Fruit fly (Drosophila melanogaster) whole organism, pupa: Measurements from ENCODE around the gene robo2.

Source experiments
- CG10348 ChIP-seq: fragments of 200-800 bp; sonication (Bioruptor generic); IDR thresholded peaks from 2 replicates; pipeline ENCODE4 v1.3.6; 2022; ENCODE audit warnings: missing biosample characterization, missing genetic modification characterization
- CG12605 ChIP-seq: fragments of 200-800 bp; sonication (Bioruptor generic); IDR thresholded peaks from 2 replicates; pipeline ENCODE4 v1.3.6; 2022; ENCODE audit warnings: missing biosample characterization, missing genetic modification characterization
- CG13204 ChIP-seq: fragments of 200-800 bp; sonication (Bioruptor generic); optimal IDR thresholded peaks from 2 replicates; lab custom pipeline; 2018; ENCODE audit warnings: missing biosample characterization, mild to moderate bottlenecking, missing genetic modification characterization, moderate library complexity
- CG14655 ChIP-seq: fragments of 200-800 bp; sonication (Bioruptor generic); optimal IDR thresholded peaks from 3 replicates; lab custom pipeline; 2017; ENCODE audit warnings: mild to moderate bottlenecking, missing biosample characterization, missing genetic modification reagents, missing genetic modification characterization
- CG15710 ChIP-seq: fragments of 200-800 bp; sonication (Bioruptor generic); optimal IDR thresholded peaks from 2 replicates; lab custom pipeline; 2018; ENCODE audit warnings: missing biosample characterization, mild to moderate bottlenecking, missing genetic modification characterization, moderate library complexity
- CG17806 ChIP-seq: fragments of 200-800 bp; sonication (Bioruptor generic); optimal IDR thresholded peaks from 2 replicates; lab custom pipeline; 2018; ENCODE audit warnings: missing biosample characterization, mild to moderate bottlenecking, missing genetic modification characterization, moderate library complexity
- CG32121 ChIP-seq: fragments of 200-800 bp; sonication (Bioruptor generic); IDR thresholded peaks from 2 replicates; pipeline ENCODE4 v1.3.6; 2022; ENCODE audit warnings: missing biosample characterization, missing genetic modification characterization
- CG34367 ChIP-seq: fragments of 200-800 bp; sonication (Bioruptor generic); optimal IDR thresholded peaks from 2 replicates; lab custom pipeline; 2018; ENCODE audit warnings: missing biosample characterization, mild to moderate bottlenecking, missing genetic modification characterization
- CG4496 ChIP-seq: fragments of 200-800 bp; sonication (Bioruptor generic); IDR thresholded peaks from 3 replicates; pipeline ENCODE4 v1.3.6; 2022; ENCODE audit warnings: missing biosample characterization, missing genetic modification characterization
- CG8159 ChIP-seq: fragments of 200-800 bp; sonication (Bioruptor generic); optimal IDR thresholded peaks from 3 replicates; lab custom pipeline; 2018; ENCODE audit warnings: missing biosample characterization, mild to moderate bottlenecking, missing genetic modification characterization, moderate library complexity
- CG8301 ChIP-seq: fragments of 200-800 bp; sonication (Bioruptor generic); optimal IDR thresholded peaks from 2 replicates; lab custom pipeline; 2018; ENCODE audit warnings: missing biosample characterization, mild to moderate bottlenecking, missing genetic modification characterization
- CG9948 ChIP-seq: fragments of 200-800 bp; sonication (Bioruptor generic); optimal IDR thresholded peaks from 2 replicates; lab custom pipeline; 2018; ENCODE audit warnings: missing biosample characterization, mild to moderate bottlenecking, missing genetic modification characterization, moderate library complexity
- D1 ChIP-seq: fragments of 200-800 bp; sonication (Bioruptor generic); optimal IDR thresholded peaks from 2 replicates; lab custom pipeline; 2018; ENCODE audit warnings: missing biosample characterization, mild to moderate bottlenecking, missing genetic modification characterization, moderate library complexity
- EcR ChIP-seq: fragments of 200-800 bp; sonication (Bioruptor generic); optimal IDR thresholded peaks from 3 replicates; lab custom pipeline; 2019; ENCODE audit warnings: missing biosample characterization, missing genetic modification characterization, mild to moderate bottlenecking, moderate library complexity, missing genetic modification reagents
- Ets98B ChIP-seq: fragments of 200-800 bp; sonication (Bioruptor generic); IDR thresholded peaks from 2 replicates; pipeline ENCODE4 v1.3.6; 2022; ENCODE audit warnings: missing biosample characterization, missing genetic modification characterization
- Pif1A ChIP-seq: fragments of 200-800 bp; sonication (Bioruptor generic); optimal IDR thresholded peaks from 3 replicates; lab custom pipeline; 2016; ENCODE audit warnings: missing biosample characterization, missing genetic modification characterization
- Pif1B ChIP-seq: fragments of 200-800 bp; sonication (Bioruptor generic); optimal IDR thresholded peaks from 3 replicates; lab custom pipeline; 2016; ENCODE audit warnings: missing biosample characterization, missing genetic modification characterization
- Snoo ChIP-seq: fragments of 200-800 bp; sonication (Bioruptor generic); optimal IDR thresholded peaks from 3 replicates; lab custom pipeline; 2017; ENCODE audit warnings: missing biosample characterization, mild to moderate bottlenecking, missing genetic modification characterization, inconsistent platforms
- fd96Ca ChIP-seq: fragments of 200-800 bp; sonication (Bioruptor generic); IDR thresholded peaks from 3 replicates; pipeline ENCODE4 v1.3.6; 2022; ENCODE audit warnings: missing biosample characterization, missing genetic modification characterization
- gl ChIP-seq: fragments of 200-800 bp; sonication (Bioruptor generic); optimal IDR thresholded peaks from 2 replicates; lab custom pipeline; 2018; ENCODE audit warnings: missing biosample characterization, mild to moderate bottlenecking, missing genetic modification characterization
- rn ChIP-seq: fragments of 200-800 bp; sonication (Bioruptor generic); IDR thresholded peaks from 2 replicates; pipeline ENCODE4 v1.3.6; 2022; ENCODE audit warnings: missing biosample characterization, missing genetic modification characterization

The robo2 gene

dm6 chr2L:1346034-1346433 lies 74.2 kb downstream of the robo2 start:
- TF ChIP-seq CG8301 (no peak), gl (tag; lab: Kevin White, UChicago) (no peak)

dm6 chr2L:1344071-1344470 lies 76.2 kb downstream of the robo2 start, which contains the start of the genes CG33922 and Cdlc2:
Gene CG33922, minus strand, starts transcription at chr2L:1344171.
Gene Cdlc2, plus strand, starts transcription at chr2L:1344400.
- TF ChIP-seq fd96Ca (GFP tag; lab: Robert Waterston, UW) (no peak), CG14655 (no peak), Snoo (tag; lab: Kevin White, UChicago) (no peak), Ets98B (no peak), CG17806 (tag; lab: Kevin White, UChicago) (no peak), CG34367 (tag; lab: Kevin White, UChicago) (no peak), gl (tag; lab: Kevin White, UChicago) (no peak), rn (GFP tag; lab: Robert Waterston, UW) (no peak)

- TF ChIP-seq CG17806 (tag; lab: Kevin White, UChicago) = no peak
- no peak for TF ChIP-seq CG8159 (tag; lab: Kevin White, UChicago)
- no peak for TF ChIP-seq CG13204 (GFP tag; lab: Kevin White, UChicago)
- TF ChIP-seq gl (tag; lab: Kevin White, UChicago) = no peak
- no peak for TF ChIP-seq CG4496
- TF ChIP-seq fd96Ca (GFP tag; lab: Robert Waterston, UW) = no peak
- no peak for TF ChIP-seq Ets98B
- TF ChIP-seq CG9948 (tag; lab: Kevin White, UChicago) = no peak
- TF ChIP-seq EcR (GFP tag; lab: Kevin White, UChicago) = no peak
- TF ChIP-seq CG15710 (tag; lab: Kevin White, UChicago) = no peak
- no peak for TF ChIP-seq CG12605 (GFP tag; lab: Robert Waterston, UW)
- no peak for TF ChIP-seq Pif1B
- TF ChIP-seq Pif1A (GFP tag; lab: Kevin White, UChicago) = no peak
- TF ChIP-seq CG32121 (GFP tag; lab: Robert Waterston, UW) = no peak
- no peak for TF ChIP-seq CG34367 (tag; lab: Kevin White, UChicago)
These were observed 78.3 kb downstream of the robo2 start, which contains the start of gene CG33923 for dm6 chr2L:1341995-1342394. Gene CG33923, minus strand, starts transcription at chr2L:1342095.

DNA sequence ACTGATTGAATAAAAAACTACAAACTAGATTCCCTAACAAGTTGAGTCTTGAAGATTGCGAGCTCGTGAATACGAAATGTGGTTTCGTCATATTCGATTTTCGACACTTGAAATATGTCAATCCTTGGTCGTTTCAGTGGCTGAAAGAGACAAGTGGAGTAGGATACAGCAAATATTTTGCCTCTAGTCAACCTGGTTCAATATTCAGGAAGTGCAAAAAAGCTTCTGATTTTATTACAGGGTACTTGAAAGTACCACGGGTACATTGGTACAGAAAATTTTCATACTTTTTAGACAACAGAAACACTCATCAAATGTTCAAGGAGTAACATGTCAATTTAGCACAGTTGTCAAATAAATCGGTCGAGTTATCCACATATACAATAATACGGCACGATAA lies 86.4 kb downstream of the robo2 start, which contains the start of gene CG5440:
Gene CG5440, plus strand, starts transcription at position 301 of the 400 bp plus-strand sequence.
- TF ChIP-seq CG8301 = no peak
- no peak for TF ChIP-seq CG12605 (GFP tag; lab: Robert Waterston, UW)
- no peak for TF ChIP-seq Ets98B
- TF ChIP-seq CG10348 (GFP tag; lab: Robert Waterston, UW) = no peak
- no peak for TF ChIP-seq Pif1B
- TF ChIP-seq CG8159 (tag; lab: Kevin White, UChicago) = no peak
- no peak for TF ChIP-seq EcR (GFP tag; lab: Kevin White, UChicago)
- TF ChIP-seq Pif1A (GFP tag; lab: Kevin White, UChicago) = no peak
- TF ChIP-seq D1 (tag; lab: Kevin White, UChicago) = no peak
